Fruit fly (Drosophila melanogaster) whole organism, embryonic: ENCODE measurements around the gene ebi.

Experiments
- CG10267 ChIP-seq: fragments of 200-800 bp; sonication (Bioruptor generic); optimal IDR thresholded peaks from 2 replicates; lab custom pipeline; 2018; ENCODE audit warnings: missing biosample characterization, mild to moderate bottlenecking, missing genetic modification characterization, moderate library complexity
- CG10274 ChIP-seq: fragments of 200-800 bp; sonication (Bioruptor generic); optimal IDR thresholded peaks from 3 replicates; lab custom pipeline; 2017; ENCODE audit warnings: missing biosample characterization, mild to moderate bottlenecking, missing genetic modification characterization
- CG10431 ChIP-seq: fragments of 200-800 bp; sonication (Bioruptor generic); optimal IDR thresholded peaks from 3 replicates; lab custom pipeline; 2018; ENCODE audit warnings: missing biosample characterization, mild to moderate bottlenecking, missing genetic modification characterization
- CG11504 ChIP-seq: fragments of 200-800 bp; sonication (Bioruptor generic); optimal IDR thresholded peaks from 3 replicates; lab custom pipeline; 2019; ENCODE audit warnings: missing biosample characterization, mild to moderate bottlenecking, missing genetic modification characterization, moderate library complexity
- CG12155 ChIP-seq: fragments of 200-800 bp; sonication (Bioruptor generic); optimal IDR thresholded peaks from 3 replicates; lab custom pipeline; 2016; ENCODE audit warnings: missing biosample characterization, missing genetic modification characterization
- CG12744 ChIP-seq: fragments of 200-800 bp; sonication (Bioruptor generic); optimal IDR thresholded peaks from 2 replicates; lab custom pipeline; 2016; ENCODE audit warnings: missing biosample characterization, missing genetic modification characterization
- CG12942 ChIP-seq: fragments of 200-800 bp; sonication (Bioruptor generic); optimal IDR thresholded peaks from 3 replicates; lab custom pipeline; 2016; ENCODE audit warnings: missing biosample characterization, missing genetic modification characterization
- CG1529 ChIP-seq: fragments of 200-800 bp; sonication (Bioruptor generic); optimal IDR thresholded peaks from 3 replicates; lab custom pipeline; 2018; ENCODE audit warnings: missing biosample characterization, missing genetic modification characterization
- CG1647 ChIP-seq: fragments of 200-800 bp; sonication (Bioruptor generic); optimal IDR thresholded peaks from 3 replicates; lab custom pipeline; 2016; ENCODE audit warnings: missing biosample characterization, missing genetic modification characterization
- CG1832 ChIP-seq: fragments of 200-800 bp; sonication (Bioruptor generic); optimal IDR thresholded peaks from 2 replicates; lab custom pipeline; 2017; ENCODE audit warnings: missing biosample characterization, mild to moderate bottlenecking, missing genetic modification characterization, inconsistent platforms
- CG30431 ChIP-seq: fragments of 200-800 bp; sonication (Bioruptor generic); optimal IDR thresholded peaks from 2 replicates; lab custom pipeline; 2017; ENCODE audit warnings: missing biosample characterization, missing genetic modification characterization
- CG3281 ChIP-seq: fragments of 200-800 bp; sonication (Bioruptor generic); optimal IDR thresholded peaks from 3 replicates; lab custom pipeline; 2017; ENCODE audit warnings: missing biosample characterization, mild to moderate bottlenecking, missing genetic modification characterization
- CG4328 ChIP-seq: fragments of 200-800 bp; sonication (Bioruptor generic); optimal IDR thresholded peaks from 3 replicates; lab custom pipeline; 2017; ENCODE audit warnings: missing biosample characterization, missing genetic modification reagents, missing genetic modification characterization
- CG4617 ChIP-seq: fragments of 200-800 bp; sonication (Bioruptor generic); optimal IDR thresholded peaks from 3 replicates; lab custom pipeline; 2016; ENCODE audit warnings: missing biosample characterization, missing genetic modification characterization, borderline replicate concordance
- CG4854 ChIP-seq: fragments of 200-800 bp; sonication (Bioruptor generic); optimal IDR thresholded peaks from 2 replicates; lab custom pipeline; 2016; ENCODE audit warnings: missing biosample characterization, missing genetic modification characterization, inconsistent platforms
- CG5245 ChIP-seq: fragments of 200-800 bp; sonication (Bioruptor generic); optimal IDR thresholded peaks from 3 replicates; lab custom pipeline; 2016; ENCODE audit warnings: missing biosample characterization, missing genetic modification characterization
- CG6765 ChIP-seq: fragments of 200-800 bp; sonication (Bioruptor generic); optimal IDR thresholded peaks from 3 replicates; lab custom pipeline; 2017; ENCODE audit warnings: missing biosample characterization, mild to moderate bottlenecking, missing genetic modification characterization
- CG7963 ChIP-seq: fragments of 200-800 bp; sonication (Bioruptor generic); IDR thresholded peaks from 3 replicates; pipeline ENCODE4 v1.3.6; 2022; ENCODE audit warnings: missing biosample characterization, missing genetic modification characterization; ENCODE audit not compliant: partially characterized antibody
- CG8944 ChIP-seq: fragments of 200-800 bp; sonication (Bioruptor generic); optimal IDR thresholded peaks from 3 replicates; lab custom pipeline; 2016; ENCODE audit warnings: missing biosample characterization, missing genetic modification characterization
- Chrac-16 ChIP-seq: fragments of 200-800 bp; sonication (Bioruptor generic); optimal IDR thresholded peaks from 3 replicates; lab custom pipeline; 2016; ENCODE audit warnings: missing biosample characterization, missing genetic modification characterization
- CkIIα-i1 ChIP-seq: fragments of 200-800 bp; sonication (Bioruptor generic); IDR thresholded peaks from 2 replicates; pipeline ENCODE4 v1.3.6; 2022; ENCODE audit warnings: missing biosample characterization, missing genetic modification characterization
- Dip3 ChIP-seq: fragments of 200-800 bp; sonication (Bioruptor generic); optimal IDR thresholded peaks from 3 replicates; lab custom pipeline; 2016; ENCODE audit warnings: missing biosample characterization, missing genetic modification characterization
- Dll ChIP-seq: fragments of 200-800 bp; sonication (Bioruptor generic); IDR thresholded peaks from 4 replicates; pipeline ENCODE4 v1.3.6; 2022; ENCODE audit warnings: missing biosample characterization, missing genetic modification characterization; ENCODE audit not compliant: partially characterized antibody
- Dp ChIP-seq: fragments of 200-800 bp; sonication (Bioruptor generic); optimal IDR thresholded peaks from 2 replicates; lab custom pipeline; 2018; ENCODE audit warnings: missing biosample characterization, mild to moderate bottlenecking, missing genetic modification characterization, moderate library complexity
- ERR ChIP-seq: fragments of 200-800 bp; sonication (Bioruptor generic); optimal IDR thresholded peaks from 2 replicates; lab custom pipeline; 2016; ENCODE audit warnings: missing biosample characterization, missing genetic modification characterization
- Ets97D ChIP-seq: fragments of 200-800 bp; sonication (Bioruptor generic); optimal IDR thresholded peaks from 3 replicates; lab custom pipeline; 2016; ENCODE audit warnings: missing biosample characterization, missing genetic modification characterization
- Gsc ChIP-seq: fragments of 200-800 bp; sonication (Bioruptor generic); IDR thresholded peaks from 2 replicates; pipeline ENCODE4 v1.3.6; 2022; ENCODE audit warnings: missing biosample characterization, missing genetic modification characterization
- HmgZ ChIP-seq: fragments of 200-800 bp; sonication (Bioruptor generic); optimal IDR thresholded peaks from 2 replicates; lab custom pipeline; 2018; ENCODE audit warnings: missing biosample characterization, mild to moderate bottlenecking, missing genetic modification characterization
- Hr51 ChIP-seq, 2 experiments: fragments of 200-800 bp; sonication (Bioruptor generic); optimal IDR thresholded peaks; 2 replicates in 1 of 2; 3 replicates in 1 of 2; lab custom pipeline; 2016 to 2018; ENCODE audit warnings: missing biosample characterization in 2 of 2, missing genetic modification characterization in 2 of 2, mild to moderate bottlenecking in 1 of 2, moderate library complexity in 1 of 2
- Lhr ChIP-seq: fragments of 200-800 bp; sonication (Bioruptor generic); optimal IDR thresholded peaks from 3 replicates; lab custom pipeline; 2017; ENCODE audit warnings: mild to moderate bottlenecking, missing biosample characterization, missing genetic modification reagents, missing genetic modification characterization
- Max ChIP-seq: fragments of 200-800 bp; sonication (Bioruptor generic); optimal IDR thresholded peaks from 2 replicates; lab custom pipeline; 2016; ENCODE audit warnings: missing biosample characterization, mild to moderate bottlenecking, missing genetic modification characterization
- NfI ChIP-seq: fragments of 200-800 bp; sonication (Bioruptor generic); optimal IDR thresholded peaks from 3 replicates; lab custom pipeline; 2018; ENCODE audit warnings: missing biosample characterization, mild to moderate bottlenecking, missing genetic modification characterization, moderate library complexity
- Six4 ChIP-seq: fragments of 200-800 bp; sonication (Bioruptor generic); optimal IDR thresholded peaks from 2 replicates; lab custom pipeline; 2016; ENCODE audit warnings: missing biosample characterization, missing genetic modification characterization
- Tbp ChIP-seq: fragments of >200 bp; optimal IDR thresholded peaks from 2 replicates; lab custom pipeline; 2018; ENCODE audit warnings: missing biosample characterization, missing genetic modification characterization
- al ChIP-seq: fragments of 200-800 bp; sonication (Bioruptor generic); IDR thresholded peaks from 2 replicates; pipeline ENCODE4 v1.3.6; 2022; ENCODE audit warnings: missing biosample characterization, missing genetic modification characterization
- bbx ChIP-seq: fragments of 200-800 bp; sonication (Bioruptor generic); IDR thresholded peaks from 2 replicates; pipeline ENCODE4 v1.3.6; 2022; ENCODE audit warnings: missing biosample characterization, missing genetic modification characterization; ENCODE audit not compliant: partially characterized antibody
- crc ChIP-seq: fragments of 200-800 bp; sonication (Bioruptor generic); optimal IDR thresholded peaks from 2 replicates; lab custom pipeline; 2016; ENCODE audit warnings: missing biosample characterization, missing genetic modification characterization
- h ChIP-seq: fragments of >200 bp; optimal IDR thresholded peaks from 2 replicates; lab custom pipeline; 2017
- hkb ChIP-seq, 2 experiments: fragments of 200-800 bp in 1 of 2; fragments of >200 bp in 1 of 2; sonication (Bioruptor generic) in 1 of 2; IDR thresholded peaks in 1 of 2; optimal IDR thresholded peaks in 1 of 2; 2 replicates each; pipeline versions ENCODE4 v1.3.6 to Lab custom; 2017 to 2022; ENCODE audit warnings: missing biosample characterization in 1 of 2, missing genetic modification characterization in 1 of 2
- jumu ChIP-seq: fragments of 200-800 bp; sonication (Bioruptor generic); optimal IDR thresholded peaks from 3 replicates; lab custom pipeline; 2016; ENCODE audit warnings: missing biosample characterization, missing genetic modification characterization
- lov ChIP-seq, 2 experiments: fragments of 200-800 bp in 1 of 2; fragments of >200 bp in 1 of 2; sonication (Bioruptor generic) in 1 of 2; IDR thresholded peaks in 1 of 2; optimal IDR thresholded peaks in 1 of 2; 2 replicates in 1 of 2; 3 replicates in 1 of 2; pipeline versions ENCODE4 v1.3.6 to Lab custom; 2017 to 2022; ENCODE audit warnings: missing biosample characterization in 1 of 2, missing genetic modification characterization in 1 of 2
- mam ChIP-seq: fragments of 200-800 bp; sonication (Bioruptor generic); optimal IDR thresholded peaks from 3 replicates; lab custom pipeline; 2016; ENCODE audit warnings: missing biosample characterization, missing genetic modification characterization
- otp ChIP-seq: fragments of 200-800 bp; sonication (Bioruptor generic); IDR thresholded peaks from 3 replicates; pipeline ENCODE4, ENCODE4 v1.3.6; 2022; ENCODE audit warnings: missing biosample characterization, missing genetic modification characterization
- pnt ChIP-seq: fragments of 200-800 bp; sonication (Bioruptor generic); optimal IDR thresholded peaks from 3 replicates; lab custom pipeline; 2016; ENCODE audit warnings: missing biosample characterization, missing genetic modification characterization
- sens ChIP-seq: fragments of 200-800 bp; sonication (Bioruptor generic); peaks from one replicate; lab custom pipeline; 2016; ENCODE audit warnings: missing biosample characterization, missing genetic modification characterization
- slbo ChIP-seq: fragments of 200-800 bp; sonication (Bioruptor generic); IDR thresholded peaks from 2 replicates; pipeline ENCODE4 v1.3.6; 2022; ENCODE audit warnings: missing biosample characterization, missing genetic modification characterization
- so ChIP-seq: fragments of 200-800 bp; sonication (Bioruptor generic); IDR thresholded peaks from 3 replicates; pipeline ENCODE4 v1.3.6; 2022; ENCODE audit warnings: missing biosample characterization, missing genetic modification characterization
- wek ChIP-seq: fragments of 200-800 bp; sonication (Bioruptor generic); optimal IDR thresholded peaks from 3 replicates; lab custom pipeline; 2018; ENCODE audit warnings: missing biosample characterization, mild to moderate bottlenecking, missing genetic modification characterization, moderate library complexity
- z ChIP-seq: fragments of 200-800 bp; sonication (Bioruptor generic); IDR thresholded peaks from 3 replicates; pipeline ENCODE4 v1.3.6; 2022; ENCODE audit warnings: missing biosample characterization, missing genetic modification characterization

ebi gene

dm6 chr2L:429680-430484 lies 15.0 kb downstream of the ebi start (continued):
- TF ChIP-seq lov (optimal IDR thresholded peaks at IDR 0.05; lab: Kevin White, UChicago), result no peak
- TF ChIP-seq lov (GFP tag; IDR thresholded peaks at IDR 0.05; lab: Robert Waterston, UW), result 0 out of 3 replicates have a peak, but pooled peaks have one; percentile 51
- TF ChIP-seq Dll (GFP tag; lab: Robert Waterston, UW), result no peak
- no peak for TF ChIP-seq CG10274 (GFP tag; lab: Kevin White, UChicago)
- TF ChIP-seq CG10431 (GFP tag; lab: Kevin White, UChicago), result no peak
- TF ChIP-seq CG12942, result no peak
- no peak for TF ChIP-seq CG7963
- no peak for TF ChIP-seq Lhr (GFP tag; lab: Kevin White, UChicago)
- TF ChIP-seq CG4328, result no peak
- TF ChIP-seq Gsc (GFP tag; lab: Robert Waterston, UW), result no peak
- peak; percentile 28 for TF ChIP-seq NfI (GFP tag; lab: Kevin White, UChicago)
- TF ChIP-seq CG5245 (GFP tag; lab: Kevin White, UChicago), result no peak
- no peak; the same call in 2 of the 3 replicates for TF ChIP-seq otp (GFP tag; lab: Robert Waterston, UW)
- TF ChIP-seq Chrac-16 (GFP tag; lab: Kevin White, UChicago), result peak; percentile 71
- TF ChIP-seq jumu (GFP tag; lab: Kevin White, UChicago), result peak; percentile 72
- TF ChIP-seq hkb (optimal IDR thresholded peaks at IDR 0.05; lab: Kevin White, UChicago), result no peak
- TF ChIP-seq hkb (GFP tag; IDR thresholded peaks at IDR 0.05; lab: Robert Waterston, UW), result 0 out of 2 replicates have a peak, but pooled peaks have one; percentile 46
- TF ChIP-seq h (lab: Kevin White, UChicago), result no peak
- no peak for TF ChIP-seq Tbp
- no peak for TF ChIP-seq CG12744 (GFP tag; lab: Kevin White, UChicago)
- TF ChIP-seq CG1832, result no peak
- peak in 1 of 2 experiments; percentile 39 for TF ChIP-seq Hr51 (GFP tag; optimal IDR thresholded peaks at IDR 0.05; lab: Kevin White, UChicago)
- no peak for TF ChIP-seq so (GFP tag; lab: Robert Waterston, UW)
- TF ChIP-seq Dip3 (GFP tag; lab: Kevin White, UChicago), result peak; percentile 60
- TF ChIP-seq CG4617 (GFP tag; lab: Kevin White, UChicago), result no peak
- no peak for TF ChIP-seq Dp (GFP tag; lab: Kevin White, UChicago)
- TF ChIP-seq mam (GFP tag; lab: Kevin White, UChicago), result peak; percentile 61
- TF ChIP-seq CG12155 (GFP tag; lab: Kevin White, UChicago), result peak; percentile 44
- no peak; the same call in 1 of the 2 replicates for TF ChIP-seq bbx (GFP tag; lab: Robert Waterston, UW)
- peak; percentile 40 for TF ChIP-seq CG11504 (tag; lab: Kevin White, UChicago)
- TF ChIP-seq Max (GFP tag; lab: Kevin White, UChicago), result peak; percentile 44
- TF ChIP-seq CG6765 (GFP tag; lab: Kevin White, UChicago), result no peak
- no peak for TF ChIP-seq z (GFP tag; lab: Robert Waterston, UW)
- TF ChIP-seq crc (GFP tag; lab: Kevin White, UChicago), result peak; percentile 23
- TF ChIP-seq wek (GFP tag; lab: Kevin White, UChicago), result no peak
- peak; percentile 60 for TF ChIP-seq CG8944 (GFP tag; lab: Kevin White, UChicago)
- TF ChIP-seq ERR, result peak; percentile 38
- peak; percentile 34 for TF ChIP-seq Six4
- no peak for TF ChIP-seq CG1647
- TF ChIP-seq CkIIα-i1 (GFP tag; lab: Robert Waterston, UW), result no peak
- peak; percentile 44 for TF ChIP-seq al (GFP tag; lab: Robert Waterston, UW)
- peak; percentile 43 for TF ChIP-seq CG10267 (tag; lab: Kevin White, UChicago)
- TF ChIP-seq Ets97D (GFP tag; lab: Kevin White, UChicago), result no peak
- peak; percentile 23 for TF ChIP-seq CG30431 (GFP tag; lab: Kevin White, UChicago)
- peak; percentile 96 for TF ChIP-seq sens (GFP tag; lab: Kevin White, UChicago)
- TF ChIP-seq CG4854, result peak; percentile 12
- TF ChIP-seq slbo (GFP tag; lab: Robert Waterston, UW), result peak; percentile 66
- no peak for TF ChIP-seq HmgZ (tag; lab: Kevin White, UChicago)
- TF ChIP-seq CG1529 (GFP tag; lab: Kevin White, UChicago), result peak; percentile 6
- peak; percentile 48 for TF ChIP-seq pnt (GFP tag; lab: Kevin White, UChicago)
- peak; percentile 47 for TF ChIP-seq CG3281 (GFP tag; lab: Kevin White, UChicago)
